Worm (Caenorhabditis elegans) whole organism, late embryonic: ENCODE data around the gene gur-4.

Experiments
- C08G9.2 ChIP-seq: sonication (generic microtip); optimal IDR thresholded peaks from 2 replicates; lab custom pipeline; 2016; ENCODE audit warnings: mild to moderate bottlenecking, missing genetic modification characterization, moderate library complexity, missing compliant biosample characterization
- K02D7.2 ChIP-seq: sonication (generic microtip); optimal IDR thresholded peaks from 2 replicates; lab custom pipeline; 2017; ENCODE audit warnings: mild to moderate bottlenecking, missing genetic modification characterization, missing compliant biosample characterization
- Y22D7AL.16 ChIP-seq: sonication (generic microtip); optimal IDR thresholded peaks from 2 replicates; lab custom pipeline; 2016; ENCODE audit warnings: missing genetic modification characterization, missing compliant biosample characterization
- ahr-1 ChIP-seq: sonication (generic microtip); optimal IDR thresholded peaks from 2 replicates; lab custom pipeline; 2016; ENCODE audit warnings: missing genetic modification characterization, missing compliant biosample characterization
- ama-1 ChIP-seq: fragments of 150-350 bp; optimal IDR thresholded peaks from 2 replicates; lab custom pipeline; 2014
- ceh-14 ChIP-seq: sonication (generic microtip); optimal IDR thresholded peaks from 2 replicates; lab custom pipeline; 2016; ENCODE audit warnings: missing genotype, missing genetic modification characterization, missing compliant biosample characterization
- ceh-19 ChIP-seq: fragments of 200-800 bp; sonication (Bioruptor generic); optimal IDR thresholded peaks from 2 replicates; lab custom pipeline; 2018; ENCODE audit warnings: mild to moderate bottlenecking, missing genetic modification characterization, missing compliant biosample characterization
- ceh-2 ChIP-seq: sonication (generic microtip); optimal IDR thresholded peaks from 2 replicates; lab custom pipeline; 2016; ENCODE audit warnings: missing genotype, missing genetic modification characterization, missing compliant biosample characterization
- ceh-24 ChIP-seq: sonication (generic microtip); optimal IDR thresholded peaks from 2 replicates; lab custom pipeline; 2016; ENCODE audit warnings: mild to moderate bottlenecking, missing genetic modification characterization, missing compliant biosample characterization
- ceh-30 ChIP-seq: fragments of 150-350 bp; optimal IDR thresholded peaks from 2 replicates; lab custom pipeline; 2014; ENCODE audit warnings: missing biosample characterization, missing genetic modification characterization
- ceh-31 ChIP-seq: sonication (generic microtip); optimal IDR thresholded peaks from 2 replicates; lab custom pipeline; 2016; ENCODE audit warnings: missing genetic modification characterization, missing compliant biosample characterization
- ceh-34 ChIP-seq: sonication (generic microtip); optimal IDR thresholded peaks from 2 replicates; lab custom pipeline; 2016; ENCODE audit warnings: mild to moderate bottlenecking, missing genetic modification characterization, missing compliant biosample characterization
- ceh-48 ChIP-seq: sonication (generic microtip); optimal IDR thresholded peaks from 2 replicates; lab custom pipeline; 2016; ENCODE audit warnings: missing genetic modification characterization, inconsistent platforms, missing compliant biosample characterization
- ceh-6 ChIP-seq: fragments of 200-800 bp; sonication (Bioruptor generic); optimal IDR thresholded peaks from 2 replicates; lab custom pipeline; 2018; ENCODE audit warnings: mild to moderate bottlenecking, missing genetic modification characterization, missing compliant biosample characterization
- elt-4 ChIP-seq: sonication (generic microtip); optimal IDR thresholded peaks from 2 replicates; lab custom pipeline; 2016; ENCODE audit warnings: missing genetic modification characterization, missing compliant biosample characterization
- ets-4 ChIP-seq: sonication (generic microtip); optimal IDR thresholded peaks from 2 replicates; lab custom pipeline; 2016; ENCODE audit warnings: missing genetic modification characterization, missing compliant biosample characterization
- fax-1 ChIP-seq: sonication (generic microtip); optimal IDR thresholded peaks from 2 replicates; lab custom pipeline; 2016; ENCODE audit warnings: missing genotype, missing genetic modification characterization, missing compliant biosample characterization
- fkh-10 ChIP-seq: fragments of 150-350 bp; optimal IDR thresholded peaks from 2 replicates; lab custom pipeline; 2014; ENCODE audit warnings: missing biosample characterization, missing genetic modification reagents, missing genetic modification characterization
- gmeb-2 ChIP-seq: sonication (generic microtip); optimal IDR thresholded peaks from 2 replicates; lab custom pipeline; 2016; ENCODE audit warnings: missing genetic modification characterization, inconsistent platforms, missing compliant biosample characterization
- hlh-15 ChIP-seq: sonication (generic microtip); optimal IDR thresholded peaks from 2 replicates; lab custom pipeline; 2016; ENCODE audit warnings: missing genetic modification characterization, missing compliant biosample characterization
- hlh-30 ChIP-seq: sonication (generic microtip); optimal IDR thresholded peaks from 2 replicates; lab custom pipeline; 2017; ENCODE audit warnings: antibody characterized with exemption, missing genetic modification characterization, missing compliant biosample characterization; ENCODE audit not compliant: insufficient read depth
- hlh-6 ChIP-seq: sonication (generic microtip); optimal IDR thresholded peaks from 2 replicates; lab custom pipeline; 2016; ENCODE audit warnings: missing genotype, missing genetic modification characterization, missing compliant biosample characterization
- lin-11 ChIP-seq: fragments of 200-800 bp; sonication (Bioruptor generic); optimal IDR thresholded peaks from 2 replicates; lab custom pipeline; 2018; ENCODE audit warnings: mild to moderate bottlenecking, missing genetic modification characterization, missing compliant biosample characterization
- nfya-1 ChIP-seq: sonication (generic microtip); optimal IDR thresholded peaks from 2 replicates; lab custom pipeline; 2017; ENCODE audit warnings: missing genetic modification characterization, mild to moderate bottlenecking, missing compliant biosample characterization, antibody characterized with exemption, moderate library complexity
- pax-1 ChIP-seq: fragments of 150-350 bp; optimal IDR thresholded peaks from 2 replicates; lab custom pipeline; 2014; ENCODE audit warnings: missing biosample characterization, missing genetic modification characterization
- pha-2 ChIP-seq: sonication (generic microtip); optimal IDR thresholded peaks from 2 replicates; lab custom pipeline; 2017; ENCODE audit warnings: mild to moderate bottlenecking, missing genetic modification characterization, missing compliant biosample characterization
- pqm-1 ChIP-seq: sonication (generic microtip); optimal IDR thresholded peaks from 2 replicates; lab custom pipeline; 2016; ENCODE audit warnings: missing genetic modification characterization, missing compliant biosample characterization
- rnt-1 ChIP-seq: sonication (generic microtip); optimal IDR thresholded peaks from 2 replicates; lab custom pipeline; 2016; ENCODE audit warnings: missing genetic modification characterization, missing compliant biosample characterization
- syd-9 ChIP-seq: sonication (generic microtip); optimal IDR thresholded peaks from 2 replicates; lab custom pipeline; 2016; ENCODE audit warnings: mild to moderate bottlenecking, missing genetic modification characterization, moderate library complexity, missing compliant biosample characterization
- tbx-7 ChIP-seq: sonication (generic microtip); optimal IDR thresholded peaks from 2 replicates; lab custom pipeline; 2016; ENCODE audit warnings: missing genotype, missing genetic modification characterization, missing compliant biosample characterization
- ttx-3 ChIP-seq: sonication (generic microtip); optimal IDR thresholded peaks from 2 replicates; lab custom pipeline; 2016; ENCODE audit warnings: missing genetic modification reagents, missing genetic modification characterization, missing compliant biosample characterization
- unc-3 ChIP-seq, 2 experiments: fragments of 200-800 bp in 1 of 2; sonication (Bioruptor generic) in 1 of 2; sonication (generic microtip) in 1 of 2; conservative IDR thresholded peaks in 1 of 2; optimal IDR thresholded peaks in 1 of 2; 2 replicates each; pipeline versions ENCODE4 v1.3.6 to Lab custom; 2016 to 2022; ENCODE audit warnings: missing compliant biosample characterization in 2 of 2, missing genetic modification characterization in 2 of 2, missing genetic modification reagents in 1 of 2
- unc-55 ChIP-seq: sonication (generic microtip); optimal IDR thresholded peaks from 2 replicates; lab custom pipeline; 2017; ENCODE audit warnings: missing biosample characterization, missing genetic modification reagents, missing genetic modification characterization
- ztf-16 ChIP-seq: sonication (generic microtip); optimal IDR thresholded peaks from 2 replicates; lab custom pipeline; 2017; ENCODE audit warnings: missing genetic modification characterization, missing compliant biosample characterization

Gene gur-4

ce11 chrII:14086931-14087330 is 17.6 kb upstream of the gur-4 start:
- TF ChIP-seq ahr-1 (tag; lab: Kevin White, UChicago), result no peak
- no peak for TF ChIP-seq unc-3 (GFP tag; conservative IDR thresholded peaks at IDR 0.05; lab: Robert Waterston, UW)
- TF ChIP-seq unc-3 (tag; optimal IDR thresholded peaks at IDR 0.05; lab: Kevin White, UChicago), result no peak
- TF ChIP-seq tbx-7 (tag; lab: Kevin White, UChicago), result no peak
- TF ChIP-seq nfya-1 (tag; lab: Kevin White, UChicago), result no peak
- TF ChIP-seq pha-2 (tag; lab: Kevin White, UChicago), result no peak
- no peak for TF ChIP-seq hlh-6 (tag; lab: Kevin White, UChicago)
- no peak for TF ChIP-seq elt-4 (tag; lab: Kevin White, UChicago)
- no peak for TF ChIP-seq ama-1
- TF ChIP-seq Y22D7AL.16 (tag; lab: Kevin White, UChicago), result no peak
- no peak for TF ChIP-seq syd-9 (tag; lab: Kevin White, UChicago)
- no peak for TF ChIP-seq ceh-48 (tag; lab: Kevin White, UChicago)
- no peak for TF ChIP-seq K02D7.2 (tag; lab: Kevin White, UChicago)
- TF ChIP-seq fkh-10 (GFP tag; lab: Kevin White, UChicago), result no peak

ce11 chrII:14089796-14090372 is 14.7 kb upstream of the gur-4 start:
- TF ChIP-seq ama-1 (no peak), nfya-1 (tag; lab: Kevin White, UChicago) (peak; percentile 93)

- TF ChIP-seq ama-1 (no peak), elt-4 (tag; lab: Kevin White, UChicago) (no peak), ttx-3 (tag; lab: Kevin White, UChicago) (no peak), unc-55 (GFP tag; lab: Kevin White, UChicago) (no peak), ceh-24 (no peak), C08G9.2 (tag; lab: Kevin White, UChicago) (no peak), K02D7.2 (tag; lab: Kevin White, UChicago) (no peak), ceh-48 (tag; lab: Kevin White, UChicago) (no peak), ceh-14 (tag; lab: Kevin White, UChicago) (no peak), pax-1 (tag; lab: Kevin White, UChicago) (no peak), ceh-6 (no peak), rnt-1 (tag; lab: Kevin White, UChicago) (no peak)
These were observed 13.4 kb upstream of the gur-4 start for ce11 chrII:14091182-14091581.

ce11 chrII:14094590-14094989 is 10.0 kb upstream of the gur-4 start, which contains the start of gene col-87:
Gene col-87 (minus strand): TSS chrII:14094690.
- no peak for TF ChIP-seq ama-1
- TF ChIP-seq ceh-30 (tag; lab: Kevin White, UChicago), result no peak
- no peak for TF ChIP-seq ceh-2 (tag; lab: Kevin White, UChicago)
- TF ChIP-seq hlh-15 (tag; lab: Kevin White, UChicago), result no peak
- no peak for TF ChIP-seq ceh-31 (tag; lab: Kevin White, UChicago)
- TF ChIP-seq unc-3 (GFP tag; conservative IDR thresholded peaks at IDR 0.05; lab: Robert Waterston, UW), result no peak
- no peak for TF ChIP-seq unc-3 (tag; optimal IDR thresholded peaks at IDR 0.05; lab: Kevin White, UChicago)
- no peak for TF ChIP-seq rnt-1 (tag; lab: Kevin White, UChicago)
- TF ChIP-seq ceh-34 (tag; lab: Kevin White, UChicago), result no peak
- TF ChIP-seq hlh-30 (tag; lab: Kevin White, UChicago), result no peak
- TF ChIP-seq pqm-1 (tag; lab: Kevin White, UChicago), result no peak
- no peak for TF ChIP-seq ttx-3 (tag; lab: Kevin White, UChicago)
- TF ChIP-seq ceh-6, result no peak

ce11 chrII:14095875-14096274 is 8.7 kb upstream of the gur-4 start:
- no peak for TF ChIP-seq ceh-19 (GFP tag; lab: Kevin White, UChicago)
- no peak for TF ChIP-seq ceh-24
- no peak for TF ChIP-seq gmeb-2 (tag; lab: Kevin White, UChicago)
- TF ChIP-seq ceh-31 (tag; lab: Kevin White, UChicago), result no peak
- no peak for TF ChIP-seq unc-3 (GFP tag; conservative IDR thresholded peaks at IDR 0.05; lab: Robert Waterston, UW)
- no peak for TF ChIP-seq unc-3 (tag; optimal IDR thresholded peaks at IDR 0.05; lab: Kevin White, UChicago)
- TF ChIP-seq ets-4 (tag; lab: Kevin White, UChicago), result no peak
- TF ChIP-seq fax-1 (tag; lab: Kevin White, UChicago), result no peak
- TF ChIP-seq ceh-6, result no peak
- TF ChIP-seq lin-11 (tag; lab: Kevin White, UChicago), result no peak
- TF ChIP-seq unc-55 (GFP tag; lab: Kevin White, UChicago), result no peak
- TF ChIP-seq ztf-16 (tag; lab: Kevin White, UChicago), result no peak
